Worm (Caenorhabditis elegans) whole organism, L1 larva: Measurements from ENCODE around the gene C04E12.5.
"Not testable (repeated sequence)": the region's sequence is repeated elsewhere in the genome, so short reads cannot be mapped to it uniquely, and the experiment has no call there.

ENCODE experiments used
- aha-1 ChIP-seq: fragments of 150-350 bp; optimal IDR thresholded peaks from 2 replicates; lab custom pipeline; 2014; ENCODE audit warnings: missing biosample characterization, missing genetic modification characterization
- blmp-1 ChIP-seq: fragments of 150-350 bp; optimal IDR thresholded peaks from 2 replicates; lab custom pipeline; 2014; ENCODE audit warnings: missing biosample characterization, missing genetic modification characterization
- ceh-63 ChIP-seq: fragments of 200-800 bp; sonication (Bioruptor generic); optimal IDR thresholded peaks from 2 replicates; lab custom pipeline; 2018; ENCODE audit warnings: mild to moderate bottlenecking, missing genetic modification characterization, missing compliant biosample characterization
- efl-1 ChIP-seq, 4 experiments: fragments of 150-350 bp; optimal IDR thresholded peaks in 3 of 4; peaks in 1 of 4; 1 replicate in 1 of 4; 2 replicates in 3 of 4; lab custom pipeline; 2014; ENCODE audit warnings: missing biosample characterization in 2 of 4, missing genetic modification characterization in 2 of 4, missing genetic modification reagents in 2 of 4
- efl-3 ChIP-seq: fragments of 200-800 bp; sonication (Bioruptor generic); optimal IDR thresholded peaks from 2 replicates; lab custom pipeline; 2018; ENCODE audit warnings: mild to moderate bottlenecking, missing genetic modification characterization, missing compliant biosample characterization
- egl-13 ChIP-seq: sonication (generic microtip); optimal IDR thresholded peaks from 2 replicates; lab custom pipeline; 2016; ENCODE audit warnings: missing genotype, missing genetic modification reagents, missing genetic modification characterization, missing compliant biosample characterization
- egl-27 ChIP-seq, 2 experiments: fragments of 150-350 bp in 1 of 2; sonication (generic microtip); optimal IDR thresholded peaks; 3 replicates each; lab custom pipeline; 2017 to 2018; ENCODE audit warnings: missing biosample characterization in 2 of 2, missing genetic modification characterization in 2 of 2, missing genetic modification reagents in 2 of 2
- elt-3 ChIP-seq, 6 experiments: fragments of 150-350 bp in 1 of 6; sonication (generic microtip); optimal IDR thresholded peaks; 2 replicates each; lab custom pipeline; 2017 to 2018; ENCODE audit warnings: missing biosample characterization in 6 of 6, missing genetic modification characterization in 6 of 6, inconsistent platforms in 1 of 6
- fkh-10 ChIP-seq: sonication (generic microtip); optimal IDR thresholded peaks from 2 replicates; lab custom pipeline; 2017; ENCODE audit warnings: missing biosample characterization, missing genetic modification reagents, missing genetic modification characterization
- fkh-8 ChIP-seq: sonication (generic microtip); optimal IDR thresholded peaks from 2 replicates; lab custom pipeline; 2016; ENCODE audit warnings: mild to moderate bottlenecking, missing genetic modification characterization, missing compliant biosample characterization
- fos-1 ChIP-seq: fragments of 150-350 bp; optimal IDR thresholded peaks from 2 replicates; lab custom pipeline; 2014; ENCODE audit warnings: missing biosample characterization, missing genetic modification characterization
- grh-1 ChIP-seq: fragments of 200-800 bp; sonication (Bioruptor generic); IDR thresholded peaks from 2 replicates; pipeline ENCODE4 v1.3.6; 2022; ENCODE audit warnings: missing genetic modification reagents, missing genetic modification characterization, missing compliant biosample characterization
- hlh-17 ChIP-seq: fragments of 200-800 bp; sonication (Bioruptor generic); optimal IDR thresholded peaks from 2 replicates; lab custom pipeline; 2018; ENCODE audit warnings: missing genetic modification characterization, mild to moderate bottlenecking, missing compliant biosample characterization, moderate library complexity, borderline replicate concordance
- hlh-4 ChIP-seq: sonication (generic microtip); optimal IDR thresholded peaks from 2 replicates; lab custom pipeline; 2016; ENCODE audit warnings: mild to moderate bottlenecking, missing genetic modification characterization, missing compliant biosample characterization
- irx-1 ChIP-seq: sonication (generic microtip); optimal IDR thresholded peaks from 2 replicates; lab custom pipeline; 2016; ENCODE audit warnings: missing genetic modification characterization, missing compliant biosample characterization
- lir-3 ChIP-seq: sonication (generic microtip); optimal IDR thresholded peaks from 2 replicates; lab custom pipeline; 2016; ENCODE audit warnings: mild to moderate bottlenecking, missing genetic modification characterization, moderate library complexity, missing compliant biosample characterization; ENCODE audit not compliant: poor library complexity
- mab-9 ChIP-seq: fragments of 200-800 bp; sonication (Bioruptor generic); IDR thresholded peaks from 2 replicates; pipeline ENCODE4 v1.3.6; 2022; ENCODE audit warnings: missing genetic modification reagents, missing genetic modification characterization, missing compliant biosample characterization
- mdl-1 ChIP-seq, 2 experiments: fragments of 150-350 bp; optimal IDR thresholded peaks; 2 replicates each; lab custom pipeline; 2014 to 2017; ENCODE audit warnings: missing biosample characterization in 2 of 2, missing genetic modification characterization in 2 of 2, inconsistent platforms in 1 of 2
- mep-1 ChIP-seq: fragments of 150-350 bp; optimal IDR thresholded peaks from 2 replicates; lab custom pipeline; 2014; ENCODE audit warnings: missing biosample characterization, missing genetic modification characterization
- nhr-12 ChIP-seq: sonication (generic microtip); optimal IDR thresholded peaks from 2 replicates; lab custom pipeline; 2017; ENCODE audit warnings: missing biosample characterization, missing genetic modification characterization
- nhr-19 ChIP-seq: fragments of 200-800 bp; sonication (Bioruptor generic); conservative IDR thresholded peaks from 2 replicates; pipeline ENCODE4 v1.3.6; 2022; ENCODE audit warnings: missing genetic modification characterization, missing compliant biosample characterization
- nhr-47 ChIP-seq: sonication (generic microtip); optimal IDR thresholded peaks from 2 replicates; lab custom pipeline; 2016; ENCODE audit warnings: mild to moderate bottlenecking, missing genetic modification characterization, moderate library complexity, missing compliant biosample characterization
- pag-3 ChIP-seq: sonication (generic microtip); optimal IDR thresholded peaks from 2 replicates; lab custom pipeline; 2017; ENCODE audit warnings: missing genetic modification characterization, mild to moderate bottlenecking, missing compliant biosample characterization, antibody characterized with exemption, borderline replicate concordance; ENCODE audit not compliant: insufficient read depth
- pqm-1 ChIP-seq: sonication (generic microtip); optimal IDR thresholded peaks from 3 replicates; lab custom pipeline; 2017; ENCODE audit warnings: missing biosample characterization, missing genetic modification characterization
- rnt-1 ChIP-seq: sonication (generic microtip); optimal IDR thresholded peaks from 2 replicates; lab custom pipeline; 2016; ENCODE audit warnings: mild to moderate bottlenecking, missing genetic modification characterization, moderate library complexity, missing compliant biosample characterization
- snu-23 ChIP-seq: sonication (generic microtip); optimal IDR thresholded peaks from 2 replicates; lab custom pipeline; 2016; ENCODE audit warnings: missing genetic modification characterization, missing compliant biosample characterization
- sptf-1 ChIP-seq: fragments of 150-350 bp; optimal IDR thresholded peaks from 2 replicates; lab custom pipeline; 2014; ENCODE audit warnings: missing biosample characterization, missing genetic modification characterization
- tlp-1 ChIP-seq: fragments of 150-350 bp; optimal IDR thresholded peaks from 2 replicates; lab custom pipeline; 2014; ENCODE audit warnings: missing biosample characterization, missing genetic modification characterization
- unc-62 ChIP-seq: fragments of 150-350 bp; optimal IDR thresholded peaks from 2 replicates; lab custom pipeline; 2014; ENCODE audit warnings: missing biosample characterization, missing genetic modification reagents, missing genetic modification characterization
- vab-15 ChIP-seq: sonication (generic microtip); optimal IDR thresholded peaks from 2 replicates; lab custom pipeline; 2017; ENCODE audit warnings: missing genotype, mild to moderate bottlenecking, missing genetic modification characterization, missing compliant biosample characterization
- xbp-1 ChIP-seq: sonication (generic microtip); optimal IDR thresholded peaks from 2 replicates; lab custom pipeline; 2016; ENCODE audit warnings: missing genetic modification characterization, missing compliant biosample characterization
- ztf-11 ChIP-seq, 2 experiments: sonication (generic microtip); optimal IDR thresholded peaks; 2 replicates each; lab custom pipeline; 2016 to 2017; ENCODE audit warnings: missing genetic modification characterization in 2 of 2, missing biosample characterization in 1 of 2, missing compliant biosample characterization in 1 of 2

C04E12.5 gene

DNA sequence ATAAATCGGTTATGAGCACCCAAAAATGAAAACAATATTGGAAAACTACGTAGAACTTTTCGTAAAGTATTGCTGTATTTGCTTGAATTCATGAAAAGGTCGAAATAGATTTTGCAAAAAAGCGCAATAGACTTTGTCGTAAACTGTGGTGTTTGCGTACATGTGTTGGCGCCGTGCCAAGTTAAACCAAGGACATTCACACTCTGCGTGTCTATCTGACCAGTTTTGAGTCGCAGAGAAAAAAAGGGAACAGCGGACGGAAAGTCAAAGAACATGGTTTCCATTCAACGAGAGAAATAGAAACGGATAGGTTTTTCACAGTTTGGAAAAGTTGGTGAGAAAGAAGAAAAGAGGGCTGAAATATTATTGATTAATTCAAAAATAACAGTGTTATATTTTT, 32.6 kb downstream of the C04E12.5 start (continued):
- TF ChIP-seq mdl-1 (tag; optimal IDR thresholded peaks at IDR 0.05; lab: Kevin White, UChicago) (peak in 1 of 2 experiments; percentile 81), egl-27 (tag; optimal IDR thresholded peaks at IDR 0.05; lab: Kevin White, UChicago) (no peak)
- TF ChIP-seq, all 84 proteins: peak for 41

DNA sequence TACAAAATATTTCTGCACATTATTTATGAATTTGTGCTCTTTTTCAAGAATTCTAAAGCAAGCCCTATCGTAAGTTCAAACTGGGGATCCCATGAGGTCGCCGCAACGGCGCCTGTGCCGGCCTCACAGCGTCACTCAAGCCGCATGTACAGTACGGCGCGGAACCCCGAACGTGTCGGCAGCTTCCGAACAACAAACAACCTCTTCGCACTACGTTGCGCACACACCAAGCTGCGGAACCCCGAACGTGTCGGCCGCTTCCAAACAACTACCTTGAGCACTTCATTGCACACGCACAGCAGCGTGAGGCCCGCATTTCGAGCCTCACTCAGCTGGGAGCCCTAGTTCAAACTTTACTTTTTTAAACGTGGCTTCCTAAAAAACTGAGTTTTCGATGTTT, 35.7 kb downstream of the C04E12.5 start:
- TF ChIP-seq nhr-12 (tag; lab: Kevin White, UChicago) (no peak), efl-1 (optimal IDR thresholded peaks at IDR 0.05; lab: Kevin White, UChicago) (no peak), efl-1 (GFP tag; optimal IDR thresholded peaks at IDR 0.05 in 1 of 2; lab: Kevin White, UChicago) (peak in 1 of 2 experiments; percentile 62)
- TF ChIP-seq, all 84 proteins: peak for 1

DNA sequence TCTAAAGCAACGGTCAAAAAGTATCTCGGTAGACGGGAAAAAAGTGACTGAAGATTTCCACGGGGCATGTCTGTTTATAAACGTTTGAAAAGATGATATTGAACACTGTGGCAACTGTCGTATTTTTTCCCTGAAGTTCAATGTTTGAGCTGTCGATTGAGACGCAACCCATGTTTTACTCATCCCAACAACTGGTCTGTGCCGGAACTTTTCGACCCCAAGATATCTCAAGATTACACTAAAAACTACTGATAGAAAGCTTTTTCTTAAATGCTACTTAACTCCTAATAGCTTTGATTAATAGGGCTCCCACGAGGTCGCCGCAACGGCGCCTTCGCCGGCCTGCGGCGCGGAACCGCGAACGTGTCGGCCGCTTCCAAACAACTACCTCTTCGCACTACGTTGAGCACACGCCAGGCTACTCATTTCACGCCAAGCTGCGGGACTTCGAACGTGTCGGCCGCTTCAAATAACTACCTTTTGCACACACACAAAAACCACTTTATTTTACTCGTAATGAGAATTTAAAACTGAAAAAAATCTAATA, 36.4 kb downstream of the C04E12.5 start, which contains the start of gene T20D4.15:
Gene T20D4.15, minus strand, starts transcription at position 51 of the 547 bp plus-strand sequence.
- TF ChIP-seq unc-62 (GFP tag; lab: Kevin White, UChicago) = no peak
- TF ChIP-seq sptf-1 = no peak
- no peak for TF ChIP-seq mep-1 (tag; lab: Kevin White, UChicago)
- TF ChIP-seq hlh-17 (GFP tag; lab: Kevin White, UChicago) = no peak
- TF ChIP-seq snu-23 (GFP tag; lab: Kevin White, UChicago) = no peak
- no peak for TF ChIP-seq fos-1
- no peak for TF ChIP-seq irx-1
- TF ChIP-seq ztf-11 (tag; optimal IDR thresholded peaks at IDR 0.05; lab: Kevin White, UChicago) = no peak
- no peak for TF ChIP-seq lir-3 (tag; lab: Kevin White, UChicago)
- TF ChIP-seq fkh-8 (tag; lab: Kevin White, UChicago) = no peak
- no peak for TF ChIP-seq grh-1 (GFP tag; lab: Robert Waterston, UW)
- TF ChIP-seq pag-3 = no peak
- TF ChIP-seq hlh-4 (tag; lab: Kevin White, UChicago) = no peak
- TF ChIP-seq nhr-12 (tag; lab: Kevin White, UChicago) = no peak
- no peak for TF ChIP-seq efl-3 (GFP tag; lab: Kevin White, UChicago)
- TF ChIP-seq fkh-10 (GFP tag; lab: Kevin White, UChicago) = no peak
- no peak for TF ChIP-seq elt-3 (tag; optimal IDR thresholded peaks at IDR 0.05; lab: Kevin White, UChicago)
- no peak for TF ChIP-seq mab-9 (GFP tag; lab: Robert Waterston, UW)
- no peak for TF ChIP-seq nhr-47 (tag; lab: Kevin White, UChicago)
- no peak for TF ChIP-seq egl-13 (tag; lab: Kevin White, UChicago)

DNA sequence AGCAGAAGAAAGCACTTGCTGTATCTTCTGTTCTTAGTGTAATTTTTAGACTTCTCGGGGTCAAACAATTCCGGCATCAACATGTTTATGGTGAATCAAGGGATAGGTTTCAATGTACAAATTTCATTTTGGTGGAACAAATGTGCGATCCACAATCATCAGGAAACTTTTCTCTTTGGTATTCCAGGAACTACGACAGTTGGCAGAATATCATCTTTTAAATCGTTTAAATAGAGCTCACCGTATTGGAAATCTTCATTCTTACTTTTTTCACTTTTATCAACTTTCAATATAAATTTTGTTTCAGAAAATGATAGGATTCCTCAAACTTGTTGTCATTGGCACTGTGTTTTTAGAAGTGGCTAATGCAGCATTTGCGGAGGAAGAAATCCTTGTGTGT, 38.4 kb downstream of the C04E12.5 start, which contains the start of gene T20D4.12:
Gene T20D4.12, plus strand, starts transcription at position 301 of the 400 bp plus-strand sequence.
- not testable (repeated sequence) for TF ChIP-seq tlp-1 (tag; lab: Kevin White, UChicago); ceh-63 (GFP tag; lab: Kevin White, UChicago); vab-15 (tag; lab: Kevin White, UChicago)

DNA sequence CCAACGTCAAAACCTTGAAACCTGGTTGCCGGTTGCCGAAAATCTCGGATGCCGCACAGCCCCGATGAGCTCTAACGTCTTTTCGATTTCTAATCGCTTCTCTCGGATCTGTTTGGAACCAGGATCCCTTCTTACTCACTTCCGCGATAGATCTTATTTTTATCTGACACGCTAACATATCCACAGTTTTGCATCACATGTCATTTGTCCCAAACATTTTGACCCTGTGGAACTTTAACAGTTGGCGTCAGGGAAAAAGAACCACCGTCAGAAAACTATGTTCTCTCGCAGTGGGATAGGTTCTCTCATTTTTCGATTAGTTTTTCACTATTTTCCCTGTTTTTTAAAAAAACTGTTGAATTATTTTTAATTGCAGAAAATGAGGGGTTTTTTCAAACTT, 39.9 kb downstream of the C04E12.5 start, which contains the start of gene T20D4.11:
Gene T20D4.11, plus strand, starts transcription at position 377 of the 400 bp plus-strand sequence.
- no peak for TF ChIP-seq nhr-19
- no peak for TF ChIP-seq efl-1 (optimal IDR thresholded peaks at IDR 0.05; lab: Kevin White, UChicago)
- TF ChIP-seq efl-1 (GFP tag; optimal IDR thresholded peaks at IDR 0.05 in 1 of 2; lab: Kevin White, UChicago) = no peak
- TF ChIP-seq vab-15 (tag; lab: Kevin White, UChicago) = no peak
- no peak for TF ChIP-seq aha-1 (tag; lab: Kevin White, UChicago)
- TF ChIP-seq pqm-1 (tag; lab: Kevin White, UChicago) = no peak
- TF ChIP-seq blmp-1 (tag; lab: Kevin White, UChicago) = no peak
- no peak for TF ChIP-seq rnt-1 (tag; lab: Kevin White, UChicago)
- TF ChIP-seq elt-3 (tag; optimal IDR thresholded peaks at IDR 0.05; lab: Kevin White, UChicago) = no peak
- no peak for TF ChIP-seq xbp-1 (tag; lab: Kevin White, UChicago)
